Fruit fly (Drosophila melanogaster) whole organism, adult: Measurements from ENCODE around the gene Spn28Db.

Source experiments
- CG11617 ChIP-seq: fragments of 200-800 bp; sonication (Bioruptor generic); optimal IDR thresholded peaks from 2 replicates; lab custom pipeline; 2017; ENCODE audit warnings: mild to moderate bottlenecking, missing biosample characterization, missing genetic modification reagents, missing genetic modification characterization
- CG12768 ChIP-seq: fragments of 200-800 bp; sonication (Bioruptor generic); optimal IDR thresholded peaks from 2 replicates; lab custom pipeline; 2017; ENCODE audit warnings: missing biosample characterization, missing genetic modification characterization, mild to moderate bottlenecking, moderate library complexity, missing genetic modification reagents
- CG14711 ChIP-seq: fragments of 200-800 bp; sonication (Bioruptor generic); optimal IDR thresholded peaks from 2 replicates; lab custom pipeline; 2018; ENCODE audit warnings: missing biosample characterization, mild to moderate bottlenecking, missing genetic modification characterization, moderate library complexity
- CG1620 ChIP-seq: fragments of 200-800 bp; sonication (Bioruptor generic); optimal IDR thresholded peaks from 2 replicates; lab custom pipeline; 2016; ENCODE audit warnings: missing biosample characterization, missing genetic modification characterization
- CG33017 ChIP-seq: fragments of 200-800 bp; sonication (Bioruptor generic); optimal IDR thresholded peaks from 2 replicates; lab custom pipeline; 2018; ENCODE audit warnings: missing biosample characterization, mild to moderate bottlenecking, missing genetic modification characterization, moderate library complexity
- CG5204 ChIP-seq: fragments of 200-800 bp; sonication (Bioruptor generic); optimal IDR thresholded peaks from 2 replicates; lab custom pipeline; 2016; ENCODE audit warnings: missing biosample characterization, missing genetic modification characterization
- CG7045 ChIP-seq: fragments of 200-800 bp; sonication (Bioruptor generic); optimal IDR thresholded peaks from 2 replicates; lab custom pipeline; 2017; ENCODE audit warnings: missing biosample characterization, mild to moderate bottlenecking, missing genetic modification characterization
- CG7101 ChIP-seq: fragments of 200-800 bp; sonication (Bioruptor generic); optimal IDR thresholded peaks from 2 replicates; lab custom pipeline; 2018; ENCODE audit warnings: missing biosample characterization, mild to moderate bottlenecking, missing genetic modification characterization, moderate library complexity
- Clk ChIP-seq: fragments of 200-800 bp; sonication (Bioruptor generic); optimal IDR thresholded peaks from 2 replicates; lab custom pipeline; 2017; ENCODE audit warnings: missing biosample characterization, missing genetic modification characterization
- Crg-1 ChIP-seq: fragments of 200-800 bp; sonication (Bioruptor generic); optimal IDR thresholded peaks from 2 replicates; lab custom pipeline; 2016; ENCODE audit warnings: missing biosample characterization, missing genetic modification characterization
- Hr96 ChIP-seq: fragments of 200-800 bp; sonication (Bioruptor generic); optimal IDR thresholded peaks from 2 replicates; lab custom pipeline; 2016; ENCODE audit warnings: missing biosample characterization, missing genetic modification characterization
- Mnt ChIP-seq: fragments of 200-800 bp; sonication (Bioruptor generic); optimal IDR thresholded peaks from 2 replicates; lab custom pipeline; 2016; ENCODE audit warnings: missing biosample characterization, mild to moderate bottlenecking, missing genetic modification characterization
- bab1 ChIP-seq: fragments of 200-800 bp; sonication (Bioruptor generic); optimal IDR thresholded peaks from 3 replicates; lab custom pipeline; 2019; ENCODE audit warnings: missing biosample characterization, mild to moderate bottlenecking, missing genetic modification characterization, moderate library complexity
- cic ChIP-seq: fragments of 200-800 bp; sonication (Bioruptor generic); optimal IDR thresholded peaks from 2 replicates; lab custom pipeline; 2017; ENCODE audit warnings: missing biosample characterization, mild to moderate bottlenecking, missing genetic modification characterization, moderate library complexity
- cnc ChIP-seq, 2 experiments: fragments of >200 bp; optimal IDR thresholded peaks; 2 replicates each; lab custom pipeline; 2017
- kay ChIP-seq: fragments of 200-800 bp; sonication (Bioruptor generic); peaks from one replicate; lab custom pipeline; 2016; ENCODE audit warnings: missing biosample characterization, missing genetic modification characterization, borderline replicate concordance
- ovo ChIP-seq: fragments of 200-800 bp; sonication (Bioruptor generic); optimal IDR thresholded peaks from 2 replicates; lab custom pipeline; 2016; ENCODE audit warnings: missing biosample characterization, missing genetic modification characterization
- pad ChIP-seq: fragments of 200-800 bp; sonication (Bioruptor generic); optimal IDR thresholded peaks from 3 replicates; lab custom pipeline; 2017; ENCODE audit warnings: missing biosample characterization, missing genetic modification characterization, mild to moderate bottlenecking, moderate library complexity, missing genetic modification reagents
- tj ChIP-seq: fragments of 200-800 bp; sonication (Bioruptor generic); optimal IDR thresholded peaks from 3 replicates; lab custom pipeline; 2017; ENCODE audit warnings: missing biosample characterization, mild to moderate bottlenecking, missing genetic modification characterization, moderate library complexity
- toe ChIP-seq: fragments of 200-800 bp; sonication (Bioruptor generic); optimal IDR thresholded peaks from 2 replicates; lab custom pipeline; 2016; ENCODE audit warnings: missing biosample characterization, missing genetic modification characterization

The Spn28Db gene

DNA sequence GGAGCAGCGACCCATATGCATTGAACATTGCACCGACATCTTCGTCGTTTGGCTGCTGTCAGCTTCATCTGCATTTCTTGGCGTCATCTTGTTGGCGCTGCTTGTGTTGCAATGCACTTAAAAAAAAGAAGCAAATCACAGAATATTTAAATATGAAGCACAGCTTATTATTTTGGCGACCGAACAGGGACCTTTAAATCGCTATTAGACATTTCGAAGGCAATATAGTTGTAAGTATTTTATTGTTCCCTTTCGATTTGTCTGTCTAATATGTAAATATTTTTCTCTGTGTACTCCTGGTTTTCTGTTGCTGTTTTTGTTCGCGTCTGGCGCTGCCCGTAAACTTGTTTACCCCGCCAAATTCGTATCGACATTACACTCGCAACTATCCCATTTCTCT lies 9.4 kb upstream of the Spn28Db start:
- TF ChIP-seq kay, result peak; percentile 42
- TF ChIP-seq CG7045 (GFP tag; lab: Kevin White, UChicago), result no peak

DNA sequence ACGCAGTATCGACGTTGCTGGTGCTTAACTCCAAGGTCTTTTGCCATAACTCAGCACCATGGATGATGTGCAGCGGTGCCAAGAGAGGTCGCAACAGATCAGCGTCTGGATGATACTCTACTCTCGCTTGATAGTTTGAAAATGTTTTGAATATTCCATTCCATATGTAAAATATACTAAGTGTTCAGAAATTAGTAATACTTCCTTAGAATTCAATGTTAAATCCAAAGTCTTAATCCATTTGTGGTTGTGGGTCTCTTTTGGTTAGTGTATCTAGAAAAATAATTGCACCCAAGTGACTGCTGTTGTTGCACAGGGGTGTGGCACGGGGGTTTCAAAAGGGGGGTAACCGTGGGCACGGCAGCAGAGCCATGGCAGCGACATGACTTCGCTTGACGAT lies 8.6 kb upstream of the Spn28Db start:
- TF ChIP-seq tj (GFP tag; lab: Kevin White, UChicago) (no peak), CG14711 (tag; lab: Kevin White, UChicago) (no peak), CG5204 (GFP tag; lab: Kevin White, UChicago) (no peak), ovo (GFP tag; lab: Kevin White, UChicago) (no peak), Hr96 (no peak), pad (GFP tag; lab: Kevin White, UChicago) (no peak), Clk (GFP tag; lab: Kevin White, UChicago) (no peak), CG7101 (no peak), Mnt (GFP tag; lab: Kevin White, UChicago) (no peak), CG1620 (GFP tag; lab: Kevin White, UChicago) (no peak), CG11617 (GFP tag; lab: Kevin White, UChicago) (no peak), cic (GFP tag; lab: Kevin White, UChicago) (no peak), cnc (optimal IDR thresholded peaks at IDR 0.05; lab: Kevin White, UChicago) (no peak)

DNA sequence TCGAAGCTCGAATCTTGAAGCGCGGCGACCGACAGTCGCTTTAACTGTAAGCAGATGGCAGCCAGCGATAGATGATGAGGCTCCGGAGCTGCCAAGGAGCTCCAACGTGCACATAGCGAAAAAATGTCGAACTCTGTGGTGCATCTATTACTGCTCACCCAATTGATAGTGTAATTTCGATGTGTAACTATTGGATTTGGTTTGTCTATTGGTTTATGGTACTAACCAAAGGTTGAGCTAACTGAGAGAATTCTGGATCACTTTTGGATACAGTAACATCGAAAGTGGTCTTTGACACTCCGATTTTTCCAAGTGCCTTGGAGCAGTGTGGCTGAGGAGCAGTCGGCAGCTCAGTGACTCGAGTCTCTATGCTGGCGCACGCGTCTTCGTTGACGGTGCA lies 8.1 kb upstream of the Spn28Db start:
- TF ChIP-seq CG12768 (GFP tag; lab: Kevin White, UChicago), result no peak
- no peak for TF ChIP-seq CG7045 (GFP tag; lab: Kevin White, UChicago)
- TF ChIP-seq Clk (GFP tag; lab: Kevin White, UChicago), result no peak
- TF ChIP-seq CG33017 (tag; lab: Kevin White, UChicago), result no peak
- no peak for TF ChIP-seq CG14711 (tag; lab: Kevin White, UChicago)
- no peak for TF ChIP-seq CG5204 (GFP tag; lab: Kevin White, UChicago)
- no peak for TF ChIP-seq kay
- no peak for TF ChIP-seq CG11617 (GFP tag; lab: Kevin White, UChicago)
- TF ChIP-seq Mnt (GFP tag; lab: Kevin White, UChicago), result no peak
- no peak for TF ChIP-seq CG1620 (GFP tag; lab: Kevin White, UChicago)
- no peak for TF ChIP-seq Crg-1 (GFP tag; lab: Kevin White, UChicago)

DNA sequence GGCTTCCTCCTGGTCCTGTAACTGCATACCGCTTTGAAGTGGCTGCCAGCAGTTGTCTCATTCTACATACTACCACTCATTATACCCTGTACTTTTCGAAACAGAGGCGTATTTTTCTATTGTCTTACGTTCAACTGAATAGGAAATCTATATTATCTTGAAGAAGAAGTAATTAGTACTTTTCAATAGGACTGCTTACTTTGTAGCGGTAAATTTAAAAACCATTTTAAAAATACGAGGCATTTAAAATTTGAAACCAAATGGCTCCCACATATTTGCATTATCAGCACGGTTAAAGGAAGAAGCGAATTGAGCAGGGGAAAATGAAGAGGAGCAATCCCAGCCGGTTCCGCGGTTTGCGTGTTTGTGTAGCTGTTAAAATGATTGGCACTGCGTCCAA lies 6.7 kb upstream of the Spn28Db start:
- TF ChIP-seq cnc (optimal IDR thresholded peaks at IDR 0.05; lab: Kevin White, UChicago), result no peak
- TF ChIP-seq CG1620 (GFP tag; lab: Kevin White, UChicago), result no peak
- TF ChIP-seq Hr96, result no peak
- TF ChIP-seq pad (GFP tag; lab: Kevin White, UChicago), result no peak
- no peak for TF ChIP-seq CG7045 (GFP tag; lab: Kevin White, UChicago)
- no peak for TF ChIP-seq Mnt (GFP tag; lab: Kevin White, UChicago)
- TF ChIP-seq toe (GFP tag; lab: Kevin White, UChicago), result no peak
- no peak for TF ChIP-seq CG5204 (GFP tag; lab: Kevin White, UChicago)
- TF ChIP-seq CG7101, result no peak
- no peak for TF ChIP-seq Crg-1 (GFP tag; lab: Kevin White, UChicago)
- TF ChIP-seq tj (GFP tag; lab: Kevin White, UChicago), result no peak
- no peak for TF ChIP-seq CG11617 (GFP tag; lab: Kevin White, UChicago)
- no peak for TF ChIP-seq Clk (GFP tag; lab: Kevin White, UChicago)
- no peak for TF ChIP-seq kay
- no peak for TF ChIP-seq bab1 (GFP tag; lab: Kevin White, UChicago)
- no peak for TF ChIP-seq ovo (GFP tag; lab: Kevin White, UChicago)

DNA sequence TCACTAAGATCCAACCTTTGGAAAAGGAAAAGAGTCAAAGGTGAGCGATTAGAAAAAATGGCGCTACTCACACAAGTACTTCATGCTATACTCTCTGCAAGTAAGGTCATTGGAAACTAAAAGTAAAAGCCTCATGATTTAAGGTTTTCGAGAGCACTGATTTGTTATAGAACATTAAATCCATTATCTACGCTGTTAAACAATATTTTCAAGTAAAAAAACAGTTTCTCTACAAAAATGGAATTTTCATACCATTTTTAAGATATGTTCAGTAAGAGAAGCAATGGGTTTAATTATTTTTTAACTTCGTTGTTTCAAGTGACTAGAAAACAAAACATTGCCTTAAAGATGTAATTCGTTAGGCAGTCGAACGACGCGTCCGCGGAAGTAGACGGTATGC lies 1.5 kb downstream of the Spn28Db start, which contains the start of gene Spn28Da:
Spn28Da (minus strand) TSS at position 101 of the 400 bp plus-strand sequence.
- TF ChIP-seq CG12768 (GFP tag; lab: Kevin White, UChicago), result no peak
- TF ChIP-seq CG7101, result no peak
- TF ChIP-seq bab1 (GFP tag; lab: Kevin White, UChicago), result no peak
- no peak for TF ChIP-seq toe (GFP tag; lab: Kevin White, UChicago)
- no peak for TF ChIP-seq CG7045 (GFP tag; lab: Kevin White, UChicago)
- no peak for TF ChIP-seq pad (GFP tag; lab: Kevin White, UChicago)
- TF ChIP-seq CG5204 (GFP tag; lab: Kevin White, UChicago), result no peak
- TF ChIP-seq cic (GFP tag; lab: Kevin White, UChicago), result no peak
- no peak for TF ChIP-seq Clk (GFP tag; lab: Kevin White, UChicago)
- no peak for TF ChIP-seq CG11617 (GFP tag; lab: Kevin White, UChicago)
- no peak for TF ChIP-seq ovo (GFP tag; lab: Kevin White, UChicago)
- no peak for TF ChIP-seq tj (GFP tag; lab: Kevin White, UChicago)
- no peak for TF ChIP-seq CG33017 (tag; lab: Kevin White, UChicago)
- TF ChIP-seq Mnt (GFP tag; lab: Kevin White, UChicago), result no peak
- no peak for TF ChIP-seq cnc (optimal IDR thresholded peaks at IDR 0.05; lab: Kevin White, UChicago)
- no peak for TF ChIP-seq Crg-1 (GFP tag; lab: Kevin White, UChicago)
- no peak for TF ChIP-seq CG1620 (GFP tag; lab: Kevin White, UChicago)

DNA sequence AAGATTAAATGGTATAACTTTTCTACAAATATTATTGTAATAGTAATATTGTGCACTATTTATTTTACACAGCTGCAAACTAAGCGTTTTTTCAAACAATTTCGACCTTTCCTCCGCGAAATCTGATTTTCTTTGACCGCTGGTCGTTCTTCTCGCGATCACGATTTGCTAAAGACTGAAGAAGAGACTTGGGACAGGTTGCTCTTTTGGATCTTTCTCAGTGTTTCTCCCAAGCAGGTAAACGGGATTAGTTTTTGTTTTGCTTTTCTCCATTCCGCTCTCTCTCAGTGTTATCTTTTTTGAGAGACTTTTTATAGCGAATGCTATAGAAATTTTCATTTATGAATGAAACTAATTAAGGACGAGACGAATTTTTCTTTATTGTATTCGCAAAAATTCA lies 3.2 kb downstream of the Spn28Db start, which contains the start of gene CG7102:
CG7102 (minus strand) TSS at position 181 of the 400 bp plus-strand sequence.
- TF ChIP-seq Clk (GFP tag; lab: Kevin White, UChicago) (no peak), toe (GFP tag; lab: Kevin White, UChicago) (no peak), CG33017 (tag; lab: Kevin White, UChicago) (no peak), Crg-1 (GFP tag; lab: Kevin White, UChicago) (no peak), CG14711 (tag; lab: Kevin White, UChicago) (no peak), CG11617 (GFP tag; lab: Kevin White, UChicago) (no peak), cnc (optimal IDR thresholded peaks at IDR 0.05; lab: Kevin White, UChicago) (no peak), Mnt (GFP tag; lab: Kevin White, UChicago) (no peak), ovo (GFP tag; lab: Kevin White, UChicago) (no peak)
